Fruit fly (Drosophila melanogaster) whole organism, prepupa: ENCODE measurements around the gene CG6761.
A peak's percentile ranks its signal among the peaks of the same experiment; 100 is the strongest.

Experiments
- CG11294 ChIP-seq: fragments of 200-800 bp; sonication (Bioruptor generic); IDR thresholded peaks from 2 replicates; pipeline ENCODE4 v1.3.6; 2022; ENCODE audit warnings: missing biosample characterization, missing genetic modification characterization
- CG34406 ChIP-seq: fragments of 200-800 bp; sonication (Bioruptor generic); optimal IDR thresholded peaks from 3 replicates; lab custom pipeline; 2016; ENCODE audit warnings: missing biosample characterization, missing genetic modification characterization
- OdsH ChIP-seq: fragments of 200-800 bp; sonication (Bioruptor generic); optimal IDR thresholded peaks from 3 replicates; lab custom pipeline; 2016; ENCODE audit warnings: missing biosample characterization, missing genetic modification characterization
- Smox ChIP-seq: fragments of 200-800 bp; sonication (Bioruptor generic); optimal IDR thresholded peaks from 3 replicates; lab custom pipeline; 2016; ENCODE audit warnings: missing biosample characterization, missing genetic modification characterization
- fd85E ChIP-seq: fragments of 200-800 bp; sonication (Bioruptor generic); optimal IDR thresholded peaks from 3 replicates; lab custom pipeline; 2016; ENCODE audit warnings: missing biosample characterization, missing genetic modification characterization
- svp ChIP-seq: fragments of 200-800 bp; sonication (Bioruptor generic); peaks from one replicate; lab custom pipeline; 2016; ENCODE audit warnings: missing biosample characterization, missing genetic modification characterization

dm6 chr3L:9692892-9693551 is 10.4 kb downstream of the CG6761 start:
- TF ChIP-seq Smox (GFP tag; lab: Kevin White, UChicago) (peak; percentile 95), svp (peak; percentile 99), CG11294 (GFP tag; lab: Robert Waterston, UW) (peak; percentile 81), fd85E (peak; percentile 64), OdsH (peak; percentile 96), CG34406 (GFP tag; lab: Kevin White, UChicago) (peak; percentile 94)
